Worm (Caenorhabditis elegans): ENCODE measurements around the gene nhr-66.

nhr-66 gene

ce11 chrIV:8252856-8253255 lies 16.5 kb upstream of the nhr-66 start (continued):
- no peak for TF ChIP-seq fkh-4 (tag; optimal IDR thresholded peaks at IDR 0.05; ENCODE audit: borderline replicate concordance)
- TF ChIP-seq elt-3 (tag; optimal IDR thresholded peaks at IDR 0.05) = peak in 1 of 6 experiments; percentile 43
- TF ChIP-seq isw-1 (GFP tag; IDR thresholded peaks at IDR 0.05) = peak; percentile 21
- no peak for TF ChIP-seq egl-27 (tag; optimal IDR thresholded peaks at IDR 0.05)
- peak; percentile 61 for TF ChIP-seq irx-1 (tag; optimal IDR thresholded peaks at IDR 0.05)
- no peak for TF ChIP-seq zip-4 (GFP tag; optimal IDR thresholded peaks at IDR 0.05)
- TF ChIP-seq ceh-63 (GFP tag; optimal IDR thresholded peaks at IDR 0.05) = no peak
- TF ChIP-seq nhr-90 (tag; optimal IDR thresholded peaks at IDR 0.05; ENCODE audit: poor library complexity) = peak; percentile 73
- no peak for TF ChIP-seq C04F5.9 (tag; optimal IDR thresholded peaks at IDR 0.05)
- no peak for TF ChIP-seq sup-37 (GFP tag; optimal IDR thresholded peaks at IDR 0.05)
- no peak for TF ChIP-seq ces-1 (GFP tag; optimal IDR thresholded peaks at IDR 0.05)
- TF ChIP-seq mab-9 (GFP tag; IDR thresholded peaks at IDR 0.05) = no peak
- no peak for TF ChIP-seq nhr-76 (tag; optimal IDR thresholded peaks at IDR 0.05)
- TF ChIP-seq nhr-237 (tag; optimal IDR thresholded peaks at IDR 0.05) = no peak
- TF ChIP-seq pag-3 (tag; optimal IDR thresholded peaks at IDR 0.05; ENCODE audit: borderline replicate concordance, insufficient read depth) = no peak
- TF ChIP-seq nhr-84 (tag; optimal IDR thresholded peaks at IDR 0.05) = no peak
- TF ChIP-seq zag-1 (tag; optimal IDR thresholded peaks at IDR 0.05) = no peak
- no peak for TF ChIP-seq ama-1 (optimal IDR thresholded peaks at IDR 0.05)
- no peak for TF ChIP-seq F16B12.6 (tag; optimal IDR thresholded peaks at IDR 0.05)
- TF ChIP-seq unc-62 (GFP tag; optimal IDR thresholded peaks at IDR 0.05) = no peak
- no peak for TF ChIP-seq nhr-12 (tag; optimal IDR thresholded peaks at IDR 0.05)
- peak; percentile 35 for TF ChIP-seq elt-2 (tag; optimal IDR thresholded peaks at IDR 0.05)
- peak; percentile 22 for TF ChIP-seq sox-4 (tag; optimal IDR thresholded peaks at IDR 0.05)
- no peak for TF ChIP-seq ceh-8 (GFP tag; optimal IDR thresholded peaks at IDR 0.05)
- no peak for TF ChIP-seq alr-1 (tag; optimal IDR thresholded peaks at IDR 0.05; ENCODE audit: borderline replicate concordance)
- TF ChIP-seq ceh-88 (GFP tag; IDR thresholded peaks at IDR 0.05) = no peak
- TF ChIP-seq snpc-4 (tag; optimal IDR thresholded peaks at IDR 0.05) = peak; percentile 34
- no peak for TF ChIP-seq fos-1 (tag; optimal IDR thresholded peaks at IDR 0.05)
- TF ChIP-seq hlh-4 (tag; optimal IDR thresholded peaks at IDR 0.05) = no peak
- TF ChIP-seq tlp-1 (tag; optimal IDR thresholded peaks at IDR 0.05) = no peak
- peak; percentile 81 for TF ChIP-seq rnt-1 (tag; optimal IDR thresholded peaks at IDR 0.05)
- peak; percentile 30 for TF ChIP-seq egl-13 (tag; optimal IDR thresholded peaks at IDR 0.05)
- TF ChIP-seq nhr-77 (tag; optimal IDR thresholded peaks at IDR 0.05) = peak; percentile 65
- no peak for TF ChIP-seq nhr-11 (tag; optimal IDR thresholded peaks at IDR 0.05)
- TF ChIP-seq lin-13 (GFP tag; optimal IDR thresholded peaks at IDR 0.05) = peak; percentile 30
- TF ChIP-seq nhr-47 (tag; optimal IDR thresholded peaks at IDR 0.05) = peak; percentile 79
- peak; percentile 30 for TF ChIP-seq unc-86 (tag; optimal IDR thresholded peaks at IDR 0.05)
- no peak for TF ChIP-seq efl-3 (GFP tag; optimal IDR thresholded peaks at IDR 0.05)
- TF ChIP-seq C16A3.4 (tag; optimal IDR thresholded peaks at IDR 0.05) = peak; percentile 64
- peak in 1 of 2 experiments; percentile 91 for TF ChIP-seq mdl-1 (tag; optimal IDR thresholded peaks at IDR 0.05)
- peak; percentile 64 for TF ChIP-seq xbp-1 (tag; optimal IDR thresholded peaks at IDR 0.05)
- TF ChIP-seq skn-1 (tag; optimal IDR thresholded peaks at IDR 0.05) = peak; percentile 46
- no peak for TF ChIP-seq ets-5 (GFP tag; IDR thresholded peaks at IDR 0.05)
- TF ChIP-seq unc-130 (tag; optimal IDR thresholded peaks at IDR 0.05) = peak; percentile 81
- peak; percentile 80 for TF ChIP-seq snu-23 (GFP tag; optimal IDR thresholded peaks at IDR 0.05)

ce11 chrIV:8251346-8251745 lies 14.9 kb upstream of the nhr-66 start:
- TF ChIP-seq lin-35 (GFP tag; optimal IDR thresholded peaks at IDR 0.05) (peak in 1 of 2 experiments; percentile 0), ztf-4 (tag; optimal IDR thresholded peaks at IDR 0.05) (no peak), elt-2 (tag; optimal IDR thresholded peaks at IDR 0.05) (peak; percentile 27)

Data from whole organism, L1 larva.